Worm (Caenorhabditis elegans) whole organism, L2 larva: Measurements from ENCODE around the gene rgs-10.

Source experiments
- C34F6.9 ChIP-seq: fragments of 150-350 bp; optimal IDR thresholded peaks from 2 replicates; lab custom pipeline; 2014; ENCODE audit warnings: missing biosample characterization, missing genetic modification characterization
- F13H6.1 ChIP-seq: sonication (generic microtip); optimal IDR thresholded peaks from 2 replicates; lab custom pipeline; 2016; ENCODE audit warnings: missing genetic modification characterization, missing compliant biosample characterization
- R02D3.7 ChIP-seq: fragments of 150-350 bp; optimal IDR thresholded peaks from 2 replicates; lab custom pipeline; 2014; ENCODE audit warnings: missing biosample characterization, missing genetic modification characterization
- ZK546.5 ChIP-seq: sonication (generic microtip); optimal IDR thresholded peaks from 2 replicates; lab custom pipeline; 2017; ENCODE audit warnings: missing biosample characterization, missing genetic modification characterization
- alr-1 ChIP-seq: fragments of 150-350 bp; optimal IDR thresholded peaks from 2 replicates; lab custom pipeline; 2014; ENCODE audit warnings: missing biosample characterization, missing genetic modification characterization
- aly-2 ChIP-seq: fragments of 150-350 bp; optimal IDR thresholded peaks from 2 replicates; lab custom pipeline; 2014; ENCODE audit warnings: missing biosample characterization, missing genetic modification characterization
- ama-1 ChIP-seq: fragments of 150-350 bp; optimal IDR thresholded peaks from 2 replicates; lab custom pipeline; 2018; ENCODE audit warnings: inconsistent platforms
- blmp-1 ChIP-seq: sonication (generic microtip); optimal IDR thresholded peaks from 2 replicates; lab custom pipeline; 2017; ENCODE audit warnings: missing genetic modification characterization, mild to moderate bottlenecking, missing compliant biosample characterization, antibody characterized with exemption, moderate library complexity; ENCODE audit not compliant: insufficient read depth
- ceh-16 ChIP-seq: fragments of 150-350 bp; optimal IDR thresholded peaks from 2 replicates; lab custom pipeline; 2014; ENCODE audit warnings: missing biosample characterization, missing genetic modification characterization
- ceh-82 ChIP-seq: fragments of 150-350 bp; optimal IDR thresholded peaks from 2 replicates; lab custom pipeline; 2014; ENCODE audit warnings: missing biosample characterization, missing genetic modification characterization
- crh-2 ChIP-seq: sonication (generic microtip); optimal IDR thresholded peaks from 2 replicates; lab custom pipeline; 2017; ENCODE audit warnings: missing biosample characterization, missing genetic modification characterization
- dmd-4 ChIP-seq: sonication (generic microtip); optimal IDR thresholded peaks from 2 replicates; lab custom pipeline; 2017; ENCODE audit warnings: missing biosample characterization, missing genetic modification characterization
- elt-3 ChIP-seq: sonication (generic microtip); optimal IDR thresholded peaks from 2 replicates; lab custom pipeline; 2017; ENCODE audit warnings: missing biosample characterization, missing genetic modification characterization
- gmeb-1 ChIP-seq: fragments of 150-350 bp; optimal IDR thresholded peaks from 2 replicates; lab custom pipeline; 2014; ENCODE audit warnings: missing biosample characterization, missing genetic modification characterization
- lin-11 ChIP-seq: fragments of 150-350 bp; sonication (generic microtip); optimal IDR thresholded peaks from 2 replicates; lab custom pipeline; 2014; ENCODE audit warnings: missing biosample characterization, missing genetic modification characterization, inconsistent platforms, mixed read lengths
- lsy-2 ChIP-seq, 2 experiments: fragments of 150-350 bp in 1 of 2; sonication (generic microtip) in 1 of 2; optimal IDR thresholded peaks; 2 replicates each; lab custom pipeline; 2014 to 2017; ENCODE audit warnings: missing biosample characterization in 2 of 2, missing genetic modification characterization in 2 of 2
- mbf-1 ChIP-seq: sonication (generic microtip); optimal IDR thresholded peaks from 2 replicates; lab custom pipeline; 2017; ENCODE audit warnings: missing biosample characterization, missing genetic modification characterization
- nhr-10 ChIP-seq: sonication (generic microtip); optimal IDR thresholded peaks from 2 replicates; lab custom pipeline; 2017; ENCODE audit warnings: missing biosample characterization, missing genetic modification characterization
- nhr-12 ChIP-seq: fragments of 150-350 bp; optimal IDR thresholded peaks from 2 replicates; lab custom pipeline; 2014; ENCODE audit warnings: missing biosample characterization, missing genetic modification characterization
- nhr-129 ChIP-seq: fragments of 150-350 bp; optimal IDR thresholded peaks from 2 replicates; lab custom pipeline; 2014; ENCODE audit warnings: missing biosample characterization, missing genetic modification characterization
- nhr-21 ChIP-seq: fragments of 150-350 bp; optimal IDR thresholded peaks from 2 replicates; lab custom pipeline; 2014; ENCODE audit warnings: missing biosample characterization, missing genetic modification characterization
- nhr-23 ChIP-seq: fragments of 150-350 bp; optimal IDR thresholded peaks from 2 replicates; lab custom pipeline; 2014; ENCODE audit warnings: missing biosample characterization, missing genetic modification reagents, missing genetic modification characterization
- nhr-237 ChIP-seq: fragments of 150-350 bp; optimal IDR thresholded peaks from 2 replicates; lab custom pipeline; 2014; ENCODE audit warnings: missing biosample characterization, missing genetic modification characterization
- nhr-25 ChIP-seq: fragments of 150-350 bp; sonication (generic microtip); optimal IDR thresholded peaks from 3 replicates; lab custom pipeline; 2014; ENCODE audit warnings: missing biosample characterization, missing genetic modification characterization
- nhr-6 ChIP-seq: fragments of 150-350 bp; optimal IDR thresholded peaks from 2 replicates; lab custom pipeline; 2014; ENCODE audit warnings: missing biosample characterization, missing genetic modification characterization
- nhr-77 ChIP-seq: fragments of 150-350 bp; optimal IDR thresholded peaks from 2 replicates; lab custom pipeline; 2014; ENCODE audit warnings: missing biosample characterization, missing genetic modification characterization
- peb-1 ChIP-seq: fragments of 150-350 bp; optimal IDR thresholded peaks from 2 replicates; lab custom pipeline; 2014; ENCODE audit warnings: missing biosample characterization, missing genetic modification characterization
- skn-1 ChIP-seq: sonication (generic microtip); optimal IDR thresholded peaks from 2 replicates; lab custom pipeline; 2017; ENCODE audit warnings: missing biosample characterization, missing genetic modification characterization
- sma-9 ChIP-seq, 2 experiments: fragments of 150-350 bp in 1 of 2; sonication (generic microtip) in 1 of 2; optimal IDR thresholded peaks; 2 replicates each; lab custom pipeline; 2014 to 2016; ENCODE audit warnings: missing genetic modification characterization in 2 of 2, mild to moderate bottlenecking in 1 of 2, missing biosample characterization in 1 of 2, missing compliant biosample characterization in 1 of 2, missing genetic modification reagents in 1 of 2, moderate library complexity in 1 of 2
- snpc-4 ChIP-seq: fragments of 150-350 bp; optimal IDR thresholded peaks from 2 replicates; lab custom pipeline; 2014; ENCODE audit warnings: missing biosample characterization, missing genetic modification characterization
- unc-39 ChIP-seq: fragments of 150-350 bp; optimal IDR thresholded peaks from 2 replicates; lab custom pipeline; 2014; ENCODE audit warnings: missing biosample characterization, missing genetic modification characterization
- zag-1 ChIP-seq: fragments of 150-350 bp; optimal IDR thresholded peaks from 2 replicates; lab custom pipeline; 2014; ENCODE audit warnings: missing biosample characterization, missing genetic modification characterization
- ztf-4 ChIP-seq: fragments of 150-350 bp; optimal IDR thresholded peaks from 2 replicates; lab custom pipeline; 2014; ENCODE audit warnings: missing biosample characterization, missing genetic modification characterization

rgs-10 gene

DNA sequence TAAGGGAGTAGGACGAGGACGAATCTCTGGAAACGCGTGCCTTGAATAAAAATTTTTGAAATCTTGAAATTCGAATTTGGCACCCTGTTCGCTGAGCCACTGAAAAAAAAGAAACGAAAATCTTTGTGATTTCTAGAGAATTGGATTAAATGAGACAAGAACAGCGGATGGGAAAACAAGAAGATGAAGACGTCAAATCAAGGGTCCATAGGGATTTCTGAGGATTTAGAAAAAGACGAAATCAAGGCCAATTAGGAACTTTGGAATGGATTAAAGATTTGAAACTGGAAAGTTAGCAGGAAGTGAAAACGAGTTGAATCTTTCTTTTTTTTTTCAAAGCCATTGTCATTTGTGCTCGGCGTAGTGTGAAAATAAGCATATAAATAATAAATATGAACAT is 8.0 kb upstream of the rgs-10 start, which contains the start of gene pag-3:
pag-3 (minus strand) TSS at position 101 of the 400 bp plus-strand sequence.
- TF ChIP-seq ama-1 (lab: Kevin White, UChicago) (no peak), nhr-23 (tag; lab: Kevin White, UChicago) (no peak), lin-11 (no peak), skn-1 (tag; lab: Kevin White, UChicago) (no peak), aly-2 (tag; lab: Kevin White, UChicago) (no peak), dmd-4 (tag; lab: Kevin White, UChicago) (no peak)

DNA sequence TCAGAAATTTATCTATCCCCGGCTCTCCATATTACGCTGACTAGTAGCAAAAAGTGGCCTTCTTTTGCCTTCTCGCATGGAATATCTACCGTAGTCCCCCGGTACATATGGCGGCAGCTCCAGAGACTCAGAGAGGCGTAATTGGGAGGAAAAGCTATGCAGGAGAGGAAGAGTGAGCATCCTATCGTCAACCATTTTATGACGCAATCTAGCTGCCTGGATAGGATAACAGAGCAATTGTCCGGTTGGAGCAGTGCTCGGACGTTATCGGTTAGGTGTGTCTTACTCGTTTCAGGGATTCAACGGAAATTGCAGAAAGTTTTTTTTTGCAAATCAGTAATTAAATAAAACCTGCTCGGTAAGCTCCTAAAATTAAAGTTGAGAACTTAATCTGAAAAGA is 5.4 kb upstream of the rgs-10 start:
- no peak for TF ChIP-seq lin-11
- no peak for TF ChIP-seq gmeb-1
- no peak for TF ChIP-seq ceh-82 (tag; lab: Kevin White, UChicago)
- no peak for TF ChIP-seq ceh-16 (tag; lab: Kevin White, UChicago)
- no peak for TF ChIP-seq nhr-6 (tag; lab: Kevin White, UChicago)

DNA sequence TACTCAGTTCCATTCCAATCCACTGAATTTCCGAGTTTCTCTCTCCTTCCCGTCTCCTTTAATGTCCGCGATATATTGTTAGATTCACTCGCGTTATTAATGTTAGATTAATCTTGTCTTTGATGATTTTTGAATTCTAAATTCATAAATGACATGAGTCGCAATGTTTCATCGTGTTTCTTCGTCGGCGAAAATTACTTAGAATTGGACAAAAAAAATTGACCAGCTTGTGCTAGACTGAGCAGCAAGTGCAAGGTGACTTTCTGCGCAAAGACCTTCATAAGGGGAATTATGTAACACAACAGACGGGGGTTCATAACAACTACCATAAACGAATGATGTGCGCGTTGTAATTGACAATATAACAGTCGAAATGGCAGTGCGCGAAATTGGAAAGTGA is 4.2 kb upstream of the rgs-10 start:
- TF ChIP-seq nhr-23 (tag; lab: Kevin White, UChicago) (no peak), nhr-129 (tag; lab: Kevin White, UChicago) (no peak), snpc-4 (no peak), elt-3 (tag; lab: Kevin White, UChicago) (no peak), crh-2 (no peak), nhr-77 (tag; lab: Kevin White, UChicago) (no peak), zag-1 (tag; lab: Kevin White, UChicago) (no peak), blmp-1 (tag; lab: Kevin White, UChicago) (no peak), nhr-21 (tag; lab: Kevin White, UChicago) (no peak), R02D3.7 (tag; lab: Kevin White, UChicago) (no peak), unc-39 (tag; lab: Kevin White, UChicago) (no peak)

DNA sequence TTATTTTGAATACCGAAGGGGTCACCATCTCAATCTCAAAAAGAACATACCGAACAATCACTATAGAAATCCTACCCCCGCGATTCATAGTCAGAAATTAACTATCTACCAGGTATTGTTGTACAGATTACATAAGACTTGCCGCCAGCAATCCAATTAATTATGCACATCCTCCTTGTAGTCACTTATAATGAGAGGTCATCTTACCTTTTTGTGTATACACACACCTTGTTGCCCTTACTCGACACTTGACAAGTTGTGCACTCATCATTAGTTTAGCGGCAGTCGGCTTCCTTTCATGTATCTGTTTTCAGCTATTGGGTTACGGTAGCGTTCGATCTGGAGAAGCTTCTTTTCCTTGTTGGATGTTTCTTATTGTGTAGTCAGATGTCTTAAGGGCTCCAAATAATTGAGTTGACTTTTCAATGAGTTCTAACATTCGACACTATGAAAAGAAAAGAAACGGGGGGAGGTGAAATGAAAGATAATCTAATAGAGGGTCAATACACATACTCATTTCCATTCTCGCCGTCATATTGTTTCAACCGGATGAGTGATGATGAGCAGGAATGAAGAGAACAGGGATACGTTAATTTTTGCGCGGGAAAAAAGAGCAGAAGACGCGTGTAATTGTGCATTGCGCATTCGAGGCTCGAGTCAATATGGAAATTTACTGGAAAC is 3.0 kb upstream of the rgs-10 start:
- TF ChIP-seq mbf-1 (no peak), skn-1 (tag; lab: Kevin White, UChicago) (no peak), nhr-10 (tag; lab: Kevin White, UChicago) (no peak)

DNA sequence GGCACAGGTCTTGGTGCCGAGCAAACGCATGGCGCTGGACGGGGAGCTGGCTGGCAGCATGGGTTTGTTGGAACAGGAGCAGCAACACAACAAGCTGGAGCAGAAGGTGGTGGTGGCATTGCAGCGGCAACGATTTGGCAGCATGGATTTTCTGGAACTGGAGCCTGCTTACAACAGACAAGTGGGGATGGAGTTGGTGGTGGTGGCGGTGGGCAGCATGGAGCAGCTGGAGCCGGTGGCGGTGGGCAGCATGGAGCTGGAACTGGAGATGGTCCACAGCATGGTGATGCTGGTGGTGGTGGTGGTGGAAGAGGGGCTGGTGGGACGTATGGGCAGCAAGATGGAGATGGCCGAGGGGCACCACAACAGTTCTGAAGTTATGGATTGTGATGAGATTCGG is 1.7 kb upstream of the rgs-10 start:
- TF ChIP-seq sma-9 (GFP tag; optimal IDR thresholded peaks at IDR 0.05; lab: Kevin White, UChicago) (no peak), sma-9 (tag; optimal IDR thresholded peaks at IDR 0.05; lab: Kevin White, UChicago) (no peak), gmeb-1 (no peak), lin-11 (no peak), nhr-10 (tag; lab: Kevin White, UChicago) (no peak), ZK546.5 (no peak), dmd-4 (tag; lab: Kevin White, UChicago) (no peak), nhr-237 (tag; lab: Kevin White, UChicago) (no peak), nhr-25 (tag; lab: Kevin White, UChicago) (no peak), blmp-1 (tag; lab: Kevin White, UChicago) (no peak), lsy-2 (tag; optimal IDR thresholded peaks at IDR 0.05; lab: Kevin White, UChicago) (no peak), peb-1 (no peak), C34F6.9 (tag; lab: Kevin White, UChicago) (no peak), nhr-21 (tag; lab: Kevin White, UChicago) (no peak), alr-1 (tag; lab: Kevin White, UChicago) (no peak), nhr-12 (tag; lab: Kevin White, UChicago) (no peak), crh-2 (no peak), F13H6.1 (tag; lab: Kevin White, UChicago) (no peak)

DNA sequence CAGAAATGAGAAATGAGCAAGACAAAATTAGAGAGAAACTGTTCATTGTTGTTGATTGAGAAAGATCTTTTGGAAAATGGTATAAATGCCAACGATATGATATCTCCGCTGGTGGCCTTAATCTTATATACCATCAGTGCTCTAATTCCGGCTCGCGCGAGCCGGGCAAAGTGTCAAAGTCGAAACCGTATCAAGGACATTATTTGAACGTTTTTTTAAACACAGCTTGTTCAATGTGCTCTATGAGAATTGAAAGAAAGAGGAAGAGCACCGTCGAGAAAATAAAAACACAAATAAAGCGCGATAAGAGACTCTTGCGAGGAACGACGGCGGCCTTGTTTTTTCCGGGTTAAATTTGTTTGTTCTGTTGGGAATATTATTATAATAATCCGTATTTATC is 1.1 kb upstream of the rgs-10 start, which contains the start of gene idpp-3:
idpp-3 (minus strand) TSS at position 101 of the 400 bp plus-strand sequence.
- TF ChIP-seq skn-1 (tag; lab: Kevin White, UChicago) = no peak
- no peak for TF ChIP-seq aly-2 (tag; lab: Kevin White, UChicago)
- no peak for TF ChIP-seq nhr-6 (tag; lab: Kevin White, UChicago)
- no peak for TF ChIP-seq elt-3 (tag; lab: Kevin White, UChicago)
- TF ChIP-seq nhr-129 (tag; lab: Kevin White, UChicago) = no peak
- TF ChIP-seq blmp-1 (tag; lab: Kevin White, UChicago) = no peak
- no peak for TF ChIP-seq nhr-25 (tag; lab: Kevin White, UChicago)
- TF ChIP-seq crh-2 = no peak
- no peak for TF ChIP-seq ama-1 (lab: Kevin White, UChicago)
- no peak for TF ChIP-seq ceh-16 (tag; lab: Kevin White, UChicago)
- TF ChIP-seq R02D3.7 (tag; lab: Kevin White, UChicago) = no peak
- TF ChIP-seq zag-1 (tag; lab: Kevin White, UChicago) = no peak
- no peak for TF ChIP-seq ztf-4
- no peak for TF ChIP-seq nhr-10 (tag; lab: Kevin White, UChicago)
- no peak for TF ChIP-seq C34F6.9 (tag; lab: Kevin White, UChicago)
